Worm (Caenorhabditis elegans) whole organism, late embryonic: Measurements from ENCODE around the gene znf-474.

Experiments
- C08G9.2 ChIP-seq: sonication (generic microtip); optimal IDR thresholded peaks from 2 replicates; lab custom pipeline; 2016; ENCODE audit warnings: mild to moderate bottlenecking, missing genetic modification characterization, moderate library complexity, missing compliant biosample characterization
- C38D4.7 ChIP-seq: fragments of 200-800 bp; sonication (Bioruptor generic); optimal IDR thresholded peaks from 2 replicates; lab custom pipeline; 2018; ENCODE audit warnings: mild to moderate bottlenecking, missing genetic modification characterization, moderate library complexity, missing compliant biosample characterization
- F13H6.1 ChIP-seq: sonication (generic microtip); optimal IDR thresholded peaks from 2 replicates; lab custom pipeline; 2016; ENCODE audit warnings: missing genetic modification characterization, missing compliant biosample characterization
- K02D7.2 ChIP-seq: sonication (generic microtip); optimal IDR thresholded peaks from 2 replicates; lab custom pipeline; 2017; ENCODE audit warnings: mild to moderate bottlenecking, missing genetic modification characterization, missing compliant biosample characterization
- Y22D7AL.16 ChIP-seq: sonication (generic microtip); optimal IDR thresholded peaks from 2 replicates; lab custom pipeline; 2016; ENCODE audit warnings: missing genetic modification characterization, missing compliant biosample characterization
- ahr-1 ChIP-seq: sonication (generic microtip); optimal IDR thresholded peaks from 2 replicates; lab custom pipeline; 2016; ENCODE audit warnings: missing genetic modification characterization, missing compliant biosample characterization
- ama-1 ChIP-seq: fragments of 150-350 bp; optimal IDR thresholded peaks from 2 replicates; lab custom pipeline; 2014
- ceh-14 ChIP-seq: sonication (generic microtip); optimal IDR thresholded peaks from 2 replicates; lab custom pipeline; 2016; ENCODE audit warnings: missing genotype, missing genetic modification characterization, missing compliant biosample characterization
- ceh-18 ChIP-seq: sonication (generic microtip); optimal IDR thresholded peaks from 2 replicates; lab custom pipeline; 2016; ENCODE audit warnings: missing genetic modification characterization, missing compliant biosample characterization
- ceh-30 ChIP-seq: fragments of 150-350 bp; optimal IDR thresholded peaks from 2 replicates; lab custom pipeline; 2014; ENCODE audit warnings: missing biosample characterization, missing genetic modification characterization
- ceh-31 ChIP-seq: sonication (generic microtip); optimal IDR thresholded peaks from 2 replicates; lab custom pipeline; 2016; ENCODE audit warnings: missing genetic modification characterization, missing compliant biosample characterization
- ceh-34 ChIP-seq: sonication (generic microtip); optimal IDR thresholded peaks from 2 replicates; lab custom pipeline; 2016; ENCODE audit warnings: mild to moderate bottlenecking, missing genetic modification characterization, missing compliant biosample characterization
- ceh-45 ChIP-seq: fragments of 200-800 bp; sonication (Bioruptor generic); IDR thresholded peaks from 2 replicates; pipeline ENCODE4 v1.3.6; 2022; ENCODE audit warnings: missing genetic modification reagents, missing genetic modification characterization, missing compliant biosample characterization
- ceh-48 ChIP-seq: sonication (generic microtip); optimal IDR thresholded peaks from 2 replicates; lab custom pipeline; 2016; ENCODE audit warnings: missing genetic modification characterization, inconsistent platforms, missing compliant biosample characterization
- elt-2 ChIP-seq: sonication (generic microtip); optimal IDR thresholded peaks from 2 replicates; lab custom pipeline; 2016; ENCODE audit warnings: missing genetic modification reagents, missing genetic modification characterization, missing compliant biosample characterization
- ets-4 ChIP-seq: sonication (generic microtip); optimal IDR thresholded peaks from 2 replicates; lab custom pipeline; 2016; ENCODE audit warnings: missing genetic modification characterization, missing compliant biosample characterization
- eyg-1 ChIP-seq: sonication (generic microtip); optimal IDR thresholded peaks from 2 replicates; lab custom pipeline; 2016; ENCODE audit warnings: missing genotype, missing genetic modification characterization, missing compliant biosample characterization
- fax-1 ChIP-seq: sonication (generic microtip); optimal IDR thresholded peaks from 2 replicates; lab custom pipeline; 2016; ENCODE audit warnings: missing genotype, missing genetic modification characterization, missing compliant biosample characterization
- fkh-10 ChIP-seq: fragments of 150-350 bp; optimal IDR thresholded peaks from 2 replicates; lab custom pipeline; 2014; ENCODE audit warnings: missing biosample characterization, missing genetic modification reagents, missing genetic modification characterization
- fkh-6 ChIP-seq: sonication (generic microtip); optimal IDR thresholded peaks from 2 replicates; lab custom pipeline; 2016; ENCODE audit warnings: missing genetic modification characterization, missing compliant biosample characterization
- gmeb-2 ChIP-seq: sonication (generic microtip); optimal IDR thresholded peaks from 2 replicates; lab custom pipeline; 2016; ENCODE audit warnings: missing genetic modification characterization, inconsistent platforms, missing compliant biosample characterization
- hlh-13 ChIP-seq: fragments of 200-800 bp; sonication (Bioruptor generic); optimal IDR thresholded peaks from 2 replicates; lab custom pipeline; 2018; ENCODE audit warnings: mild to moderate bottlenecking, missing genetic modification characterization, missing compliant biosample characterization
- hlh-30 ChIP-seq: sonication (generic microtip); optimal IDR thresholded peaks from 2 replicates; lab custom pipeline; 2017; ENCODE audit warnings: antibody characterized with exemption, missing genetic modification characterization, missing compliant biosample characterization; ENCODE audit not compliant: insufficient read depth
- hlh-6 ChIP-seq: sonication (generic microtip); optimal IDR thresholded peaks from 2 replicates; lab custom pipeline; 2016; ENCODE audit warnings: missing genotype, missing genetic modification characterization, missing compliant biosample characterization
- lim-6 ChIP-seq: sonication (generic microtip); optimal IDR thresholded peaks from 2 replicates; lab custom pipeline; 2016; ENCODE audit warnings: missing genetic modification characterization, missing compliant biosample characterization
- lin-11 ChIP-seq: fragments of 200-800 bp; sonication (Bioruptor generic); optimal IDR thresholded peaks from 2 replicates; lab custom pipeline; 2018; ENCODE audit warnings: mild to moderate bottlenecking, missing genetic modification characterization, missing compliant biosample characterization
- mec-3 ChIP-seq: sonication (generic microtip); optimal IDR thresholded peaks from 2 replicates; lab custom pipeline; 2016; ENCODE audit warnings: borderline replicate concordance, missing genetic modification characterization, missing compliant biosample characterization
- nfya-1 ChIP-seq: sonication (generic microtip); optimal IDR thresholded peaks from 2 replicates; lab custom pipeline; 2017; ENCODE audit warnings: missing genetic modification characterization, mild to moderate bottlenecking, missing compliant biosample characterization, antibody characterized with exemption, moderate library complexity
- nhr-232 ChIP-seq: sonication (generic microtip); optimal IDR thresholded peaks from 2 replicates; lab custom pipeline; 2016; ENCODE audit warnings: missing genetic modification characterization, missing compliant biosample characterization
- npax-4 ChIP-seq: sonication (generic microtip); optimal IDR thresholded peaks from 2 replicates; lab custom pipeline; 2016; ENCODE audit warnings: missing genetic modification characterization, missing compliant biosample characterization
- odd-2 ChIP-seq: sonication (generic microtip); optimal IDR thresholded peaks from 2 replicates; lab custom pipeline; 2017; ENCODE audit warnings: antibody characterized with exemption, mild to moderate bottlenecking, missing genetic modification characterization, missing compliant biosample characterization
- pag-3 ChIP-seq: sonication (generic microtip); optimal IDR thresholded peaks from 2 replicates; lab custom pipeline; 2016; ENCODE audit warnings: missing compliant biosample characterization, missing genetic modification characterization, borderline replicate concordance
- pat-9 ChIP-seq: fragments of 200-800 bp; sonication (Bioruptor generic); optimal IDR thresholded peaks from 2 replicates; lab custom pipeline; 2018; ENCODE audit warnings: mild to moderate bottlenecking, missing genetic modification characterization, moderate library complexity, missing compliant biosample characterization
- pha-2 ChIP-seq: sonication (generic microtip); optimal IDR thresholded peaks from 2 replicates; lab custom pipeline; 2017; ENCODE audit warnings: mild to moderate bottlenecking, missing genetic modification characterization, missing compliant biosample characterization
- pha-4 ChIP-seq: fragments of 150-350 bp; optimal IDR thresholded peaks from 2 replicates; lab custom pipeline; 2018; ENCODE audit warnings: missing biosample characterization, missing genetic modification reagents, missing genetic modification characterization
- pqm-1 ChIP-seq: sonication (generic microtip); optimal IDR thresholded peaks from 2 replicates; lab custom pipeline; 2016; ENCODE audit warnings: missing genetic modification characterization, missing compliant biosample characterization
- pros-1 ChIP-seq: fragments of 150-350 bp; optimal IDR thresholded peaks from 2 replicates; lab custom pipeline; 2014; ENCODE audit warnings: missing biosample characterization, missing genetic modification reagents, missing genetic modification characterization
- ref-2 ChIP-seq: sonication (generic microtip); optimal IDR thresholded peaks from 2 replicates; lab custom pipeline; 2016; ENCODE audit warnings: missing genetic modification characterization, missing compliant biosample characterization
- sdc-2 ChIP-seq: sonication (generic microtip); optimal IDR thresholded peaks from 2 replicates; lab custom pipeline; 2016; ENCODE audit warnings: missing genotype, missing genetic modification characterization, missing compliant biosample characterization
- sox-2 ChIP-seq: fragments of 200-800 bp; sonication (Bioruptor generic); IDR thresholded peaks from 2 replicates; pipeline ENCODE4 v1.3.6; 2022; ENCODE audit warnings: missing genetic modification reagents, missing genetic modification characterization, missing compliant biosample characterization
- sox-4 ChIP-seq: sonication (generic microtip); optimal IDR thresholded peaks from 2 replicates; lab custom pipeline; 2017; ENCODE audit warnings: mild to moderate bottlenecking, missing genetic modification characterization, inconsistent platforms, missing compliant biosample characterization
- tbx-2 ChIP-seq: sonication (generic microtip); optimal IDR thresholded peaks from 2 replicates; lab custom pipeline; 2016; ENCODE audit warnings: missing genetic modification characterization, missing compliant biosample characterization
- unc-42 ChIP-seq: sonication (generic microtip); optimal IDR thresholded peaks from 2 replicates; lab custom pipeline; 2016; ENCODE audit warnings: missing genotype, missing genetic modification characterization, missing compliant biosample characterization
- unc-55 ChIP-seq: sonication (generic microtip); optimal IDR thresholded peaks from 2 replicates; lab custom pipeline; 2017; ENCODE audit warnings: missing biosample characterization, missing genetic modification reagents, missing genetic modification characterization
- ztf-16 ChIP-seq: sonication (generic microtip); optimal IDR thresholded peaks from 2 replicates; lab custom pipeline; 2017; ENCODE audit warnings: missing genetic modification characterization, missing compliant biosample characterization

The znf-474 gene

DNA sequence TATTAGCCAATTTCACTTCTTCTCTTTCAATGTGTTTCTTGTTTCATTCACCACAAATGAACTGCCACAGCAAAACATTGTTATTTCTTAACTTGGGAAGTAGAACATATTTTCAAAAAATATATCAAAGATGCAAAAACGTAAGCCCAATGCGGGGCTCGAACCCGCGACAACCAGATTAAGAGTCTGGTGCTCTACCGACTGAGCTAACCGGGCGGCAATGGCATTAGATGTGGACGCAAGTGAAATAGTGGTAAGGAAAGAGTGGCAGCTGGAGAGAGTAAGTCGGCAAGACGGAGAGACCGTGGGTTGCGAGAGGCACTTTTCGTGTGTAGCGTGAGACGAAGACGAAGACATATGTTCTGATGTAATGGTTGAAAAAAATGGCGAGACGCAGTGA lies 43.7 kb upstream of the znf-474 start (continued):
- TF ChIP-seq hlh-6 (tag; lab: Kevin White, UChicago) (peak; percentile 98), ceh-18 (peak; percentile 92), mec-3 (tag; lab: Kevin White, UChicago) (peak; percentile 76), pat-9 (peak; percentile 96), tbx-2 (tag; lab: Kevin White, UChicago) (peak; percentile 95), ceh-45 (GFP tag; lab: Robert Waterston, UW) (no peak; the same call in 1 of the 2 replicates), npax-4 (peak; percentile 93), unc-42 (tag; lab: Kevin White, UChicago) (peak; percentile 96), ceh-14 (tag; lab: Kevin White, UChicago) (peak; percentile 98), pha-4 (tag; lab: Kevin White, UChicago) (no peak), hlh-13 (GFP tag; lab: Kevin White, UChicago) (peak; percentile 93), gmeb-2 (tag; lab: Kevin White, UChicago) (peak; percentile 95), ets-4 (tag; lab: Kevin White, UChicago) (peak; percentile 79), eyg-1 (tag; lab: Kevin White, UChicago) (peak; percentile 95), nfya-1 (peak; percentile 83), K02D7.2 (peak; percentile 92), fkh-10 (GFP tag; lab: Kevin White, UChicago) (peak; percentile 75), pag-3 (tag; lab: Kevin White, UChicago) (peak; percentile 87), fax-1 (tag; lab: Kevin White, UChicago) (peak; percentile 92), fkh-6 (tag; lab: Kevin White, UChicago) (peak; percentile 96), C08G9.2 (tag; lab: Kevin White, UChicago) (peak; percentile 89), odd-2 (tag; lab: Kevin White, UChicago) (peak; percentile 57), hlh-30 (tag; lab: Kevin White, UChicago) (peak; percentile 77), unc-55 (GFP tag; lab: Kevin White, UChicago) (no peak), ahr-1 (tag; lab: Kevin White, UChicago) (peak; percentile 90), nhr-232 (tag; lab: Kevin White, UChicago) (peak; percentile 93), ceh-31 (tag; lab: Kevin White, UChicago) (peak; percentile 88), C38D4.7 (GFP tag; lab: Kevin White, UChicago) (peak; percentile 95), ztf-16 (tag; lab: Kevin White, UChicago) (peak; percentile 97), sox-4 (tag; lab: Kevin White, UChicago) (peak; percentile 95), Y22D7AL.16 (tag; lab: Kevin White, UChicago) (peak; percentile 93), pqm-1 (tag; lab: Kevin White, UChicago) (peak; percentile 82), sox-2 (GFP tag; lab: Robert Waterston, UW) (peak; percentile 95), pha-2 (peak; percentile 95), ref-2 (no peak), lim-6 (peak; percentile 93), elt-2 (peak; percentile 98)

DNA sequence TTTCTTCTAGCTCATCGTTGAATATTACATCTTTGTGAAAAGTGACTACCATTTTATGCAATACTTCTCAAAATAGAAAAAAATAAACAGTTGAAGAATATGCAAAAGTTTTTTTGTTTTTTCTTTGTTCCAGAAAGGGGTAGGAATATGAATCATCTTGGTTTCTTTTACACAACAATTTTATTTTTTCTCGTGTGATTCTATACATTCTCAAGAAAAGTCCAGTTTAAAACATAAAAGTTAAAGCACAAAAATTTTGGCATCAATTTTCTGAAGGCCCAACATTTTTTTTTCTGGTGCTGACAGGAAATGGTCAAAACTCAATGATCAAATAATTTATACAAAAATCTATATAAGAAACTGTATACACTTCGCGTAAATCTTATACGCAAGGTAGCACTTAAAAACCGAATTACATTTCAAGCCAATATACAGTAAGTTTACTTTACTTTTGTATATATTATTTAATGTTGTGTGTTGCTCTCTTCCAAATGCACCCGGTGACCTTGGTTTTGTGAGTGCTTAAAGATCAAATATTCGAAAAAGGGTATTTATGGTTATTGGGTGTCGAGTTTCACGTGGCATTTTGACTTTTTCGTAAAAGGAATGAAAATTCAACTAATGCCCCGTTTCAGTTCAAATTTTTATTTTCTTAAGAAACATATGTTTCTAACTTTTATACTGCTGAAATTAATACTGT lies 41.1 kb upstream of the znf-474 start, which contains the start of the genes W03G11.2 and lgc-13:
W03G11.2 (minus strand) TSS at position 101 of the 700 bp plus-strand sequence.
lgc-13 (plus strand) TSS at position 650 of the 700 bp plus-strand sequence.
- TF ChIP-seq ceh-34 (tag; lab: Kevin White, UChicago): no peak
- no peak for TF ChIP-seq ceh-14 (tag; lab: Kevin White, UChicago)
- TF ChIP-seq ama-1: no peak
- TF ChIP-seq lin-11 (tag; lab: Kevin White, UChicago): no peak
- TF ChIP-seq ceh-31 (tag; lab: Kevin White, UChicago): no peak
- no peak for TF ChIP-seq ceh-30 (tag; lab: Kevin White, UChicago)
- TF ChIP-seq ceh-48: no peak
- no peak for TF ChIP-seq npax-4
- no peak for TF ChIP-seq nfya-1
- TF ChIP-seq sdc-2 (tag; lab: Kevin White, UChicago): no peak
- no peak for TF ChIP-seq nhr-232 (tag; lab: Kevin White, UChicago)
- no peak for TF ChIP-seq pros-1
- TF ChIP-seq hlh-6 (tag; lab: Kevin White, UChicago): no peak
- TF ChIP-seq sox-4 (tag; lab: Kevin White, UChicago): no peak
- TF ChIP-seq pag-3 (tag; lab: Kevin White, UChicago): no peak
- no peak for TF ChIP-seq C38D4.7 (GFP tag; lab: Kevin White, UChicago)
- no peak for TF ChIP-seq F13H6.1
